Fruit fly (Drosophila melanogaster) whole organism, embryonic: ENCODE data around the gene Gr21a.

Source experiments
- Antp ChIP-seq: fragments of 200-800 bp; sonication (Bioruptor generic); optimal IDR thresholded peaks from 3 replicates; lab custom pipeline; 2016; ENCODE audit warnings: missing biosample characterization, missing genetic modification characterization
- CG11398 ChIP-seq: fragments of 200-800 bp; sonication (Bioruptor generic); optimal IDR thresholded peaks from 2 replicates; lab custom pipeline; 2016; ENCODE audit warnings: missing biosample characterization, missing genetic modification characterization
- CG13287 ChIP-seq: fragments of 200-800 bp; sonication (Bioruptor generic); IDR thresholded peaks from 2 replicates; pipeline ENCODE4 v1.3.6; 2022; ENCODE audit warnings: missing biosample characterization, missing genetic modification characterization; ENCODE audit not compliant: partially characterized antibody
- CG13296 ChIP-seq: fragments of 200-800 bp; sonication (Bioruptor generic); optimal IDR thresholded peaks from 3 replicates; lab custom pipeline; 2018; ENCODE audit warnings: missing biosample characterization, mild to moderate bottlenecking, missing genetic modification characterization
- CG13624 ChIP-seq: fragments of 200-800 bp; sonication (Bioruptor generic); optimal IDR thresholded peaks from 2 replicates; lab custom pipeline; 2016; ENCODE audit warnings: missing biosample characterization, missing genetic modification characterization
- CG13894 ChIP-seq: fragments of 200-800 bp; sonication (Bioruptor generic); optimal IDR thresholded peaks from 3 replicates; lab custom pipeline; 2018; ENCODE audit warnings: missing biosample characterization, mild to moderate bottlenecking, missing genetic modification characterization, moderate library complexity
- CG14441 ChIP-seq: fragments of 200-800 bp; sonication (Bioruptor generic); IDR thresholded peaks from 2 replicates; pipeline ENCODE4 v1.3.6; 2022; ENCODE audit warnings: missing biosample characterization, missing genetic modification characterization
- CG16863 ChIP-seq: fragments of 200-800 bp; sonication (Bioruptor generic); optimal IDR thresholded peaks from 3 replicates; lab custom pipeline; 2016; ENCODE audit warnings: missing biosample characterization, missing genetic modification characterization
- CG18599 ChIP-seq: fragments of 200-800 bp; sonication (Bioruptor generic); optimal IDR thresholded peaks from 3 replicates; lab custom pipeline; 2017; ENCODE audit warnings: missing biosample characterization, missing genetic modification characterization, mild to moderate bottlenecking, moderate library complexity, missing genetic modification reagents
- CG2120 ChIP-seq: fragments of 200-800 bp; sonication (Bioruptor generic); optimal IDR thresholded peaks from 3 replicates; lab custom pipeline; 2016; ENCODE audit warnings: missing biosample characterization, missing genetic modification characterization
- CG2678 ChIP-seq: fragments of 200-800 bp; sonication (Bioruptor generic); optimal IDR thresholded peaks from 3 replicates; lab custom pipeline; 2019; ENCODE audit warnings: missing biosample characterization, mild to moderate bottlenecking, missing genetic modification characterization, moderate library complexity
- CG30403 ChIP-seq: fragments of 200-800 bp; sonication (Bioruptor generic); optimal IDR thresholded peaks from 3 replicates; lab custom pipeline; 2016; ENCODE audit warnings: missing biosample characterization, missing genetic modification characterization
- CG3065 ChIP-seq: fragments of 200-800 bp; sonication (Bioruptor generic); optimal IDR thresholded peaks from 2 replicates; lab custom pipeline; 2016; ENCODE audit warnings: missing biosample characterization, missing genetic modification characterization
- CG32772 ChIP-seq: fragments of 200-800 bp; sonication (Bioruptor generic); IDR thresholded peaks from 2 replicates; pipeline ENCODE4 v1.3.6; 2022; ENCODE audit warnings: missing biosample characterization, missing genetic modification characterization
- CG42726 ChIP-seq: fragments of 200-800 bp; sonication (Bioruptor generic); IDR thresholded peaks from 2 replicates; pipeline ENCODE4 v1.3.6; 2022; ENCODE audit warnings: missing biosample characterization, missing genetic modification characterization; ENCODE audit not compliant: partially characterized antibody
- CG4360 ChIP-seq: fragments of 200-800 bp; sonication (Bioruptor generic); IDR thresholded peaks from 2 replicates; pipeline ENCODE4 v1.3.6; 2022; ENCODE audit warnings: missing biosample characterization, missing genetic modification characterization
- CG7786 ChIP-seq: fragments of 200-800 bp; sonication (Bioruptor generic); optimal IDR thresholded peaks from 2 replicates; lab custom pipeline; 2016; ENCODE audit warnings: missing biosample characterization, missing genetic modification characterization
- CG8359 ChIP-seq: fragments of 200-800 bp; sonication (Bioruptor generic); optimal IDR thresholded peaks from 2 replicates; lab custom pipeline; 2017; ENCODE audit warnings: missing biosample characterization, mild to moderate bottlenecking, missing genetic modification characterization, borderline replicate concordance
- CG9727 ChIP-seq: fragments of 200-800 bp; sonication (Bioruptor generic); optimal IDR thresholded peaks from 3 replicates; lab custom pipeline; 2017; ENCODE audit warnings: missing biosample characterization, mild to moderate bottlenecking, missing genetic modification characterization
- CG9797 ChIP-seq: fragments of 200-800 bp; sonication (Bioruptor generic); optimal IDR thresholded peaks from 3 replicates; lab custom pipeline; 2018; ENCODE audit warnings: missing biosample characterization, mild to moderate bottlenecking, missing genetic modification characterization
- E2f1 ChIP-seq: fragments of 200-800 bp; sonication (Bioruptor generic); IDR thresholded peaks from 2 replicates; pipeline ENCODE4 v1.3.6; 2022; ENCODE audit warnings: missing biosample characterization, missing genetic modification characterization
- Eip74EF ChIP-seq, 2 experiments: fragments of 200-800 bp in 1 of 2; fragments of >200 bp in 1 of 2; sonication (Bioruptor generic) in 1 of 2; optimal IDR thresholded peaks; 2 replicates each; lab custom pipeline; 2017 to 2019; ENCODE audit warnings: missing biosample characterization in 2 of 2, missing genetic modification characterization in 2 of 2, mild to moderate bottlenecking in 1 of 2, moderate library complexity in 1 of 2
- H2.0 ChIP-seq: fragments of 200-800 bp; sonication (Bioruptor generic); IDR thresholded peaks from 2 replicates; pipeline ENCODE4 v1.3.6; 2022; ENCODE audit warnings: missing biosample characterization, missing genetic modification characterization
- Hr78 ChIP-seq, 2 experiments: fragments of 200-800 bp in 1 of 2; fragments of >200 bp in 1 of 2; sonication (Bioruptor generic) in 1 of 2; optimal IDR thresholded peaks; 2 replicates each; lab custom pipeline; 2017 to 2019; ENCODE audit warnings: missing biosample characterization in 2 of 2, missing genetic modification characterization in 2 of 2, mild to moderate bottlenecking in 1 of 2, moderate library complexity in 1 of 2
- Max ChIP-seq: fragments of 200-800 bp; sonication (Bioruptor generic); optimal IDR thresholded peaks from 2 replicates; lab custom pipeline; 2016; ENCODE audit warnings: missing biosample characterization, mild to moderate bottlenecking, missing genetic modification characterization
- Mes4 ChIP-seq: fragments of 200-800 bp; sonication (Bioruptor generic); optimal IDR thresholded peaks from 2 replicates; lab custom pipeline; 2016; ENCODE audit warnings: missing biosample characterization, missing genetic modification characterization
- Pdp1 ChIP-seq, 2 experiments: fragments of 200-800 bp; sonication (Bioruptor generic); optimal IDR thresholded peaks; 3 replicates each; lab custom pipeline; 2016; ENCODE audit warnings: missing biosample characterization in 2 of 2, missing genetic modification characterization in 2 of 2, mild to moderate bottlenecking in 1 of 2, moderate library complexity in 1 of 2
- Scr ChIP-seq: fragments of 200-800 bp; sonication (Bioruptor generic); IDR thresholded peaks from 2 replicates; pipeline ENCODE4 v1.3.6; 2022; ENCODE audit warnings: missing biosample characterization, missing genetic modification characterization; ENCODE audit not compliant: partially characterized antibody
- aop ChIP-seq: fragments of 200-800 bp; sonication (Bioruptor generic); IDR thresholded peaks from 2 replicates; pipeline ENCODE4 v1.3.6; 2022; ENCODE audit warnings: missing biosample characterization, missing genetic modification characterization
- bigmax ChIP-seq: fragments of 200-800 bp; sonication (Bioruptor generic); optimal IDR thresholded peaks from 2 replicates; lab custom pipeline; 2018; ENCODE audit warnings: missing biosample characterization, mild to moderate bottlenecking, missing genetic modification characterization
- cwo ChIP-seq: fragments of 200-800 bp; sonication (Bioruptor generic); optimal IDR thresholded peaks from 3 replicates; lab custom pipeline; 2017; ENCODE audit warnings: missing biosample characterization, missing genetic modification characterization, mild to moderate bottlenecking, moderate library complexity, missing genetic modification reagents
- gcm ChIP-seq: fragments of 200-800 bp; sonication (Bioruptor generic); optimal IDR thresholded peaks from 2 replicates; lab custom pipeline; 2019; ENCODE audit warnings: missing biosample characterization, mild to moderate bottlenecking, missing genetic modification characterization, moderate library complexity
- hb ChIP-seq: fragments of 200-800 bp; sonication (Bioruptor generic); IDR thresholded peaks from 3 replicates; pipeline ENCODE4 v1.3.6; 2022; ENCODE audit warnings: missing biosample characterization, missing genetic modification characterization; ENCODE audit not compliant: partially characterized antibody
- klu ChIP-seq: fragments of 200-800 bp; sonication (Bioruptor generic); IDR thresholded peaks from 2 replicates; pipeline ENCODE4 v1.3.6; 2022; ENCODE audit warnings: missing biosample characterization, missing genetic modification characterization
- nau ChIP-seq: fragments of 200-800 bp; sonication (Bioruptor generic); optimal IDR thresholded peaks from 3 replicates; lab custom pipeline; 2017; ENCODE audit warnings: missing biosample characterization, mild to moderate bottlenecking, missing genetic modification characterization, missing genetic modification reagents
- pnt ChIP-seq: fragments of 200-800 bp; sonication (Bioruptor generic); optimal IDR thresholded peaks from 3 replicates; lab custom pipeline; 2016; ENCODE audit warnings: missing biosample characterization, missing genetic modification characterization
- ranshi ChIP-seq: fragments of 200-800 bp; sonication (Bioruptor generic); IDR thresholded peaks from 2 replicates; pipeline ENCODE4 v1.3.6; 2022; ENCODE audit warnings: missing biosample characterization, missing genetic modification characterization
- row ChIP-seq: fragments of 200-800 bp; sonication (Bioruptor generic); IDR thresholded peaks from 3 replicates; pipeline ENCODE4 v1.3.6; 2022; ENCODE audit warnings: missing biosample characterization, missing genetic modification characterization
- so ChIP-seq: fragments of 200-800 bp; sonication (Bioruptor generic); IDR thresholded peaks from 3 replicates; pipeline ENCODE4 v1.3.6; 2022; ENCODE audit warnings: missing biosample characterization, missing genetic modification characterization
- tgo ChIP-seq: fragments of 200-800 bp; sonication (Bioruptor generic); IDR thresholded peaks from 3 replicates; pipeline ENCODE4 v1.3.6; 2022; ENCODE audit warnings: missing biosample characterization, missing genetic modification characterization
- tio ChIP-seq: fragments of 200-800 bp; sonication (Bioruptor generic); optimal IDR thresholded peaks from 2 replicates; lab custom pipeline; 2017; ENCODE audit warnings: missing biosample characterization, missing genetic modification characterization, inconsistent platforms
- toy ChIP-seq: fragments of 200-800 bp; sonication (Bioruptor generic); IDR thresholded peaks from 2 replicates; pipeline ENCODE4 v1.3.6; 2022; ENCODE audit warnings: missing biosample characterization, missing genetic modification characterization

The Gr21a gene

dm6 chr2L:821242-821985 is 41.1 kb downstream of the Gr21a start, which contains the start of gene CG3662 (continued):
- TF ChIP-seq H2.0 (no peak), toy (GFP tag; lab: Robert Waterston, UW) (no peak)

- TF ChIP-seq Hr78 (GFP tag; optimal IDR thresholded peaks at IDR 0.05; lab: Kevin White, UChicago) (peak in 1 of 2 experiments; percentile 62), CG13894 (tag; lab: Kevin White, UChicago) (no peak), CG4360 (no peak), CG9727 (GFP tag; lab: Kevin White, UChicago) (no peak), nau (GFP tag; lab: Kevin White, UChicago) (no peak), CG42726 (0 out of 2 replicates have a peak, but pooled peaks have one; percentile 48), CG16863 (GFP tag; lab: Kevin White, UChicago) (no peak), ranshi (GFP tag; lab: Robert Waterston, UW) (no peak), CG14441 (GFP tag; lab: Robert Waterston, UW) (no peak)
Measured at dm6 chr2L:821986-822711, 41.9 kb downstream of the Gr21a start.

DNA sequence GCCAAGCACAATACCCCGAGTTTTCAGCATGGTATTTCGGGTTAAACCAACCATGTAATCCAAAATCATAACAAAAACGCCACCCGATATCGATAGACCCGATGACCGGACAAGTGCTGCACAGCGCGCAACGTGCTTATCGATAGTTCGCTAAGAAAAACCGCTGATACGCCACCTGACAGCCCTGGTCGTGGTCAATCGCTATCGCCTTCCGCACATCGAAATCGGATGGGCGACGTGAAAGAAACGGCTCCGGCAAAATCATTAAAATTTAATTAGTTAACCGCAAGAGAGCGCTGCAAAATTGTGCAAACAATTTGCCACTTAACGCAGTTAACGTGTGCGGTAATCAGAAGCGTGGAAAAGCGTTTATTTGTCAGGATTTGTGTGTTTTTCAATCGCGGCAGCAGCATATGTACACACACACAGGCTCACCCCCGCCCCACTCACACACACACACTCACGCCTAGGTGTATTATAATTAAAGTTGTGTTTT is 45.5 kb downstream of the Gr21a start, which contains the start of the genes CG3862 and dock:
CG3862 (minus strand) TSS at position 94 of the 496 bp plus-strand sequence.
dock (plus strand) TSS at position 202 of the 496 bp plus-strand sequence.
- peak; percentile 51 for TF ChIP-seq CG11398 (GFP tag; lab: Kevin White, UChicago)
- TF ChIP-seq CG8359 (GFP tag; lab: Kevin White, UChicago) = no peak
- TF ChIP-seq ranshi (GFP tag; lab: Robert Waterston, UW) = peak; percentile 49; the same call in 1 of the 2 replicates
- peak; percentile 45; the same call in 2 of the 3 replicates for TF ChIP-seq row (GFP tag; lab: Robert Waterston, UW)
- TF ChIP-seq Eip74EF (GFP tag; optimal IDR thresholded peaks at IDR 0.05; lab: Kevin White, UChicago) = peak in 1 of 2 experiments; percentile 66
- TF ChIP-seq CG13624 = peak; percentile 76
- TF ChIP-seq CG13894 (tag; lab: Kevin White, UChicago) = peak; percentile 37
- TF ChIP-seq CG9797 (GFP tag; lab: Kevin White, UChicago) = peak; percentile 58
- TF ChIP-seq Pdp1 (GFP tag; optimal IDR thresholded peaks at IDR 0.05; lab: Kevin White, UChicago) = peak; percentile 52 to 86
- TF ChIP-seq CG13287 (GFP tag; lab: Robert Waterston, UW) = peak; percentile 96
- no peak for TF ChIP-seq cwo (GFP tag; lab: Kevin White, UChicago)
- TF ChIP-seq tgo (GFP tag; lab: Robert Waterston, UW) = no peak
- TF ChIP-seq Antp (GFP tag; lab: Kevin White, UChicago) = peak; percentile 66
- TF ChIP-seq hb (GFP tag; lab: Robert Waterston, UW) = peak; percentile 97
- TF ChIP-seq klu (GFP tag; lab: Robert Waterston, UW) = no peak
- TF ChIP-seq bigmax = peak; percentile 62
- peak; percentile 53 for TF ChIP-seq CG2678 (tag; lab: Kevin White, UChicago)
- TF ChIP-seq aop = no peak
- TF ChIP-seq Hr78 (GFP tag; optimal IDR thresholded peaks at IDR 0.05; lab: Kevin White, UChicago) = peak in 1 of 2 experiments; percentile 20
- peak; percentile 13; the same call in 1 of the 3 replicates for TF ChIP-seq so (GFP tag; lab: Robert Waterston, UW)
- TF ChIP-seq gcm (GFP tag; lab: Kevin White, UChicago) = peak; percentile 39
- TF ChIP-seq CG32772 = no peak
- no peak for TF ChIP-seq tio (GFP tag; lab: Kevin White, UChicago)
- TF ChIP-seq pnt = peak; percentile 39
- peak; percentile 91 for TF ChIP-seq Scr
- TF ChIP-seq CG30403 (GFP tag; lab: Kevin White, UChicago) = peak; percentile 41
- peak; percentile 31 for TF ChIP-seq CG3065
- TF ChIP-seq E2f1 (GFP tag; lab: Robert Waterston, UW) = no peak
- TF ChIP-seq CG2120 (GFP tag; lab: Kevin White, UChicago) = peak; percentile 74
- TF ChIP-seq Max (GFP tag; lab: Kevin White, UChicago) = peak; percentile 64
- peak; percentile 8 for TF ChIP-seq Mes4
- peak; percentile 50 for TF ChIP-seq CG7786 (GFP tag; lab: Kevin White, UChicago)
- peak; percentile 45 for TF ChIP-seq CG18599 (GFP tag; lab: Kevin White, UChicago)
- peak; percentile 0 for TF ChIP-seq CG13296 (GFP tag; lab: Kevin White, UChicago)
